Fruit fly (Drosophila melanogaster): ENCODE data around the gene Ilp2.

Gene Ilp2

DNA sequence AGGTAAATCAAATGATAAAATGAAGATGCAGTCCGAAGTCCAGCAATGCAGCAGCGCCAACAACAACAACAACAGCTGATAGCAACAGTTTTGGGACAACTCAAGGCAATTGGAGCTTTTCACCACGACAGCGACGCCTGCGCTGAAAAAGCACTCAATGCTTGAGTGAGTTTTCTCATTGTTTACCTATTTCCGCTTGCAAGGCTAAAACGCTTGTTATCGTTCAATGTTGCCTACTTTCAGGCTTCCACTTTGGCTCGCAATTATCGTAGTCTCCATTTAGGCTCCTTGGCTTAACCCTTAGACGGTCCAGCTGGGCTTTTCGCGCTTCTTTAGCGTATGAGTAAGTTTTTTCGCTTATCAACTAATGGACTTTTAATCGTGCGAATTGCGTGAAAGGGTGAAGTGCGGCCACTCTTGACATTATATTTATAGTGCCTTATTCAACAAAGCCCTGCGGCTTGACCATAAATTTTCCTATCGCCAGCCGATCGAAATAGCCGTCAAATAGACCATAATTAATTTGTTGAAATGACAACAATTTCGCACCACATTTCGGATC lies 37.4 kb upstream of the Ilp2 start (continued):
- TF ChIP-seq slp2 (GFP tag; optimal IDR thresholded peaks at IDR 0.05) (no peak), CG1603 (tag; optimal IDR thresholded peaks at IDR 0.05) (peak; percentile 10), CG17612 (GFP tag; IDR thresholded peaks at IDR 0.05) (no peak), CG6654 (GFP tag; optimal IDR thresholded peaks at IDR 0.05) (no peak), otp (GFP tag; IDR thresholded peaks at IDR 0.05) (no peak), abd-A (tag; optimal IDR thresholded peaks at IDR 0.05) (no peak), tx (GFP tag; optimal IDR thresholded peaks at IDR 0.05) (no peak), dimm (GFP tag; IDR thresholded peaks at IDR 0.05) (no peak), BtbVII (GFP tag; optimal IDR thresholded peaks at IDR 0.05) (no peak), PHDP (tag; optimal IDR thresholded peaks at IDR 0.05) (peak; percentile 47), CG12659 (GFP tag; optimal IDR thresholded peaks at IDR 0.05) (no peak), zfh1 (GFP tag; IDR thresholded peaks at IDR 0.05) (no peak), Taf1 (GFP tag; IDR thresholded peaks at IDR 0.05) (no peak), seq (GFP tag; IDR thresholded peaks at IDR 0.05) (no peak; the same call in 1 of the 2 replicates), dati (GFP tag; IDR thresholded peaks at IDR 0.05) (no peak), Sry-β (GFP tag; optimal IDR thresholded peaks at IDR 0.05) (no peak), Tbp (GFP tag; optimal IDR thresholded peaks at IDR 0.05) (no peak), fu2 (GFP tag; optimal IDR thresholded peaks at IDR 0.05) (no peak), Nf-YA (GFP tag; IDR thresholded peaks at IDR 0.05) (no peak), gcm (GFP tag; optimal IDR thresholded peaks at IDR 0.05) (no peak), aop (GFP tag; IDR thresholded peaks at IDR 0.05) (no peak), pnt (GFP tag; optimal IDR thresholded peaks at IDR 0.05) (no peak), jigr1 (GFP tag; IDR thresholded peaks at IDR 0.05) (no peak), CG11456 (GFP tag; IDR thresholded peaks at IDR 0.05) (0 out of 3 replicates have a peak, but pooled peaks have one; percentile 10), en (GFP tag; optimal IDR thresholded peaks at IDR 0.05) (no peak), Poxn (GFP tag; IDR thresholded peaks at IDR 0.05) (no peak), CG7271 (tag; optimal IDR thresholded peaks at IDR 0.05) (no peak), CG4404 (GFP tag; IDR thresholded peaks at IDR 0.05) (no peak), cad (GFP tag; optimal IDR thresholded peaks at IDR 0.05) (no peak), inv (GFP tag; IDR thresholded peaks at IDR 0.05; ENCODE audit: partially characterized antibody) (no peak), Mes4 (GFP tag; optimal IDR thresholded peaks at IDR 0.05) (peak; percentile 26), sens-2 (GFP tag; IDR thresholded peaks at IDR 0.05) (no peak), cwo (GFP tag; optimal IDR thresholded peaks at IDR 0.05) (peak; percentile 8), CG7357 (GFP tag; IDR thresholded peaks at IDR 0.05) (no peak), Camta (GFP tag; optimal IDR thresholded peaks at IDR 0.05) (peak; percentile 3), CG9817 (tag; optimal IDR thresholded peaks at IDR 0.05) (no peak), slbo (GFP tag; IDR thresholded peaks at IDR 0.05) (peak; percentile 28; the same call in 1 of the 2 replicates), gsb (GFP tag; IDR thresholded peaks at IDR 0.05) (no peak), Atf3 (GFP tag; optimal IDR thresholded peaks at IDR 0.05) (no peak), CG12744 (GFP tag; optimal IDR thresholded peaks at IDR 0.05) (no peak), Hand (GFP tag; optimal IDR thresholded peaks at IDR 0.05) (no peak), lmd (GFP tag; IDR thresholded peaks at IDR 0.05) (no peak), CG9876 (GFP tag; optimal IDR thresholded peaks at IDR 0.05) (no peak), Sox102F (GFP tag; optimal IDR thresholded peaks at IDR 0.05) (no peak), CG1233 (GFP tag; optimal IDR thresholded peaks at IDR 0.05) (no peak), CG18599 (GFP tag; optimal IDR thresholded peaks at IDR 0.05) (no peak), row (GFP tag; IDR thresholded peaks at IDR 0.05) (peak; percentile 43; the same call in 2 of the 3 replicates), CG15514 (GFP tag; optimal IDR thresholded peaks at IDR 0.05) (peak; percentile 3), btn (GFP tag; optimal IDR thresholded peaks at IDR 0.05) (peak; percentile 12), sqz (GFP tag; optimal IDR thresholded peaks at IDR 0.05) (no peak), CG8388 (GFP tag; optimal IDR thresholded peaks at IDR 0.05) (no peak), Med (GFP tag) (peak; percentile 91)
